Fruit fly (Drosophila melanogaster) whole organism, prepupa: ENCODE results near the gene NT1.

Experiments used
- Blimp-1 ChIP-seq: fragments of 200-800 bp; sonication (Bioruptor generic); optimal IDR thresholded peaks from 3 replicates; lab custom pipeline; 2017; ENCODE audit warnings: missing biosample characterization, missing genetic modification characterization, mild to moderate bottlenecking, moderate library complexity, missing genetic modification reagents
- CG10669 ChIP-seq: fragments of 200-800 bp; sonication (Bioruptor generic); optimal IDR thresholded peaks from 3 replicates; lab custom pipeline; 2018; ENCODE audit warnings: missing biosample characterization, mild to moderate bottlenecking, missing genetic modification characterization, moderate library complexity
- CG1621 ChIP-seq: fragments of 200-800 bp; sonication (Bioruptor generic); optimal IDR thresholded peaks from 3 replicates; lab custom pipeline; 2018; ENCODE audit warnings: missing biosample characterization, mild to moderate bottlenecking, missing genetic modification characterization
- CG31627 ChIP-seq: fragments of 200-800 bp; sonication (Bioruptor generic); optimal IDR thresholded peaks from 3 replicates; lab custom pipeline; 2016; ENCODE audit warnings: missing biosample characterization, missing genetic modification characterization
- CG34406 ChIP-seq: fragments of 200-800 bp; sonication (Bioruptor generic); optimal IDR thresholded peaks from 3 replicates; lab custom pipeline; 2016; ENCODE audit warnings: missing biosample characterization, missing genetic modification characterization
- CG8632 ChIP-seq: fragments of 200-800 bp; sonication (Bioruptor generic); optimal IDR thresholded peaks from 3 replicates; lab custom pipeline; 2016; ENCODE audit warnings: missing biosample characterization, missing genetic modification characterization
- Eip75B ChIP-seq: fragments of 200-800 bp; sonication (Bioruptor generic); optimal IDR thresholded peaks from 3 replicates; lab custom pipeline; 2016; ENCODE audit warnings: missing biosample characterization, missing genetic modification characterization
- Gug ChIP-seq: fragments of 200-800 bp; sonication (Bioruptor generic); IDR thresholded peaks from 2 replicates; pipeline ENCODE4 v1.3.6; 2022; ENCODE audit warnings: missing biosample characterization, missing genetic modification characterization
- Sox102F ChIP-seq: fragments of 200-800 bp; sonication (Bioruptor generic); optimal IDR thresholded peaks from 2 replicates; lab custom pipeline; 2016; ENCODE audit warnings: missing biosample characterization, mild to moderate bottlenecking, missing genetic modification characterization
- dac ChIP-seq: fragments of 200-800 bp; sonication (Bioruptor generic); optimal IDR thresholded peaks from 2 replicates; lab custom pipeline; 2017; ENCODE audit warnings: missing biosample characterization, mild to moderate bottlenecking, missing genetic modification characterization
- esn ChIP-seq: fragments of 200-800 bp; sonication (Bioruptor generic); optimal IDR thresholded peaks from 2 replicates; lab custom pipeline; 2016; ENCODE audit warnings: missing biosample characterization, mild to moderate bottlenecking, missing genetic modification characterization, moderate library complexity
- fd59A ChIP-seq: fragments of 200-800 bp; sonication (Bioruptor generic); optimal IDR thresholded peaks from 2 replicates; lab custom pipeline; 2017; ENCODE audit warnings: missing biosample characterization, mild to moderate bottlenecking, missing genetic modification characterization, missing genetic modification reagents

dm6 chr3L:4554216-4554615 is 46.0 kb upstream of the NT1 start:
- TF ChIP-seq CG34406 (GFP tag; lab: Kevin White, UChicago) = no peak
- TF ChIP-seq fd59A = no peak
- TF ChIP-seq CG31627 (GFP tag; lab: Kevin White, UChicago) = no peak
- TF ChIP-seq Blimp-1 = no peak
- no peak for TF ChIP-seq esn
- TF ChIP-seq Sox102F = no peak
- TF ChIP-seq CG8632 (GFP tag; lab: Kevin White, UChicago) = no peak
- TF ChIP-seq Gug (GFP tag; lab: Robert Waterston, UW) = no peak
- no peak for TF ChIP-seq Eip75B (GFP tag; lab: Kevin White, UChicago)
- TF ChIP-seq dac (GFP tag; lab: Kevin White, UChicago) = no peak
- TF ChIP-seq CG10669 (GFP tag; lab: Kevin White, UChicago) = no peak
- no peak for TF ChIP-seq CG1621 (tag; lab: Kevin White, UChicago)
